Fruit fly (Drosophila melanogaster) S2 (cell line): ENCODE results near the gene amon.

ENCODE experiments used
- CG8478 ChIP-seq: fragments of >200 bp; optimal IDR thresholded peaks from 2 replicates; lab custom pipeline; 2018
- CTCF ChIP-seq, 2 experiments: fragments of >200 bp; optimal IDR thresholded peaks; 2 replicates each; lab custom pipeline; 2018

- no peak for TF ChIP-seq CG8478 (lab: Kevin White, UChicago)
- TF ChIP-seq CTCF (optimal IDR thresholded peaks at IDR 0.05; lab: Kevin White, UChicago) = no peak
Observed at dm6 chr3R:26736207-26736606, 22.2 kb upstream of the amon start, which contains the start of gene CG6403.
